Worm (Caenorhabditis elegans) whole organism, L4/young adult: ENCODE measurements around the gene C54D10.4.

ENCODE experiments used
- dao-5 ChIP-seq: sonication (generic microtip); optimal IDR thresholded peaks from 2 replicates; lab custom pipeline; 2016; ENCODE audit warnings: missing genotype, missing genetic modification characterization, moderate library complexity, missing compliant biosample characterization
- him-1 ChIP-seq: sonication (generic microtip); optimal IDR thresholded peaks from 2 replicates; lab custom pipeline; 2016; ENCODE audit warnings: missing genotype, missing genetic modification reagents, missing genetic modification characterization, missing compliant biosample characterization

DNA sequence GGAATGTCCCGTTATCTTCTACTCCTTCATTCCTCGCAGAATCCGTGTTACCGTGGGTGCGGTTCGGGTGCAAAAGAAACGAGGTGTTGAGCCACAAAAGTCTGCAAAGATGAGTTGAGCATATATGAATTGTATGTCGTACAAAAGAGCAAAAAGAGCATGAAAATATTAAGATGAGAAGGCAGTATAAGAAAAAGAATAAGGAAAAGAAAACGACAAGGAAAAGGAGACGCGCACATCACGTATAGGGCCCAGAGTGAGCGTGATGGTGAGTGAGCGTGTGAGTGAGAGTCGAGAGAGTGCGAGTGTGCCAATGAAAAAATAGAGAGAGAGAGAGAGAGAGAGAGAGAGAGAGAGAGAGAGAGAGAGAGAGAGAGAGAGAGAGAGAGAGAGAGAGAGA, 42.2 kb upstream of the C54D10.4 start, which contains the start of gene egl-10:
- TF ChIP-seq him-1 (tag; lab: Kevin White, UChicago) (no peak), dao-5 (tag; lab: Kevin White, UChicago) (no peak)
